Worm (Caenorhabditis elegans) whole organism, late embryonic: ENCODE results near the gene R13H4.7.

Experiments
- F13H6.1 ChIP-seq: sonication (generic microtip); optimal IDR thresholded peaks from 2 replicates; lab custom pipeline; 2016; ENCODE audit warnings: missing genetic modification characterization, missing compliant biosample characterization
- ama-1 ChIP-seq: fragments of 150-350 bp; optimal IDR thresholded peaks from 2 replicates; lab custom pipeline; 2014
- elt-2 ChIP-seq: sonication (generic microtip); optimal IDR thresholded peaks from 2 replicates; lab custom pipeline; 2016; ENCODE audit warnings: missing genetic modification reagents, missing genetic modification characterization, missing compliant biosample characterization
- fkh-10 ChIP-seq: fragments of 150-350 bp; optimal IDR thresholded peaks from 2 replicates; lab custom pipeline; 2014; ENCODE audit warnings: missing biosample characterization, missing genetic modification reagents, missing genetic modification characterization
- hlh-30 ChIP-seq: sonication (generic microtip); optimal IDR thresholded peaks from 2 replicates; lab custom pipeline; 2017; ENCODE audit warnings: antibody characterized with exemption, missing genetic modification characterization, missing compliant biosample characterization; ENCODE audit not compliant: insufficient read depth
- nfya-1 ChIP-seq: sonication (generic microtip); optimal IDR thresholded peaks from 2 replicates; lab custom pipeline; 2017; ENCODE audit warnings: missing genetic modification characterization, mild to moderate bottlenecking, missing compliant biosample characterization, antibody characterized with exemption, moderate library complexity
- pqm-1 ChIP-seq: sonication (generic microtip); optimal IDR thresholded peaks from 2 replicates; lab custom pipeline; 2016; ENCODE audit warnings: missing genetic modification characterization, missing compliant biosample characterization
- sdc-2 ChIP-seq: sonication (generic microtip); optimal IDR thresholded peaks from 2 replicates; lab custom pipeline; 2016; ENCODE audit warnings: missing genotype, missing genetic modification characterization, missing compliant biosample characterization
- tbx-7 ChIP-seq: sonication (generic microtip); optimal IDR thresholded peaks from 2 replicates; lab custom pipeline; 2016; ENCODE audit warnings: missing genotype, missing genetic modification characterization, missing compliant biosample characterization
- unc-3 ChIP-seq, 2 experiments: fragments of 200-800 bp in 1 of 2; sonication (Bioruptor generic) in 1 of 2; sonication (generic microtip) in 1 of 2; conservative IDR thresholded peaks in 1 of 2; optimal IDR thresholded peaks in 1 of 2; 2 replicates each; pipeline versions ENCODE4 v1.3.6 to Lab custom; 2016 to 2022; ENCODE audit warnings: missing compliant biosample characterization in 2 of 2, missing genetic modification characterization in 2 of 2, missing genetic modification reagents in 1 of 2

DNA sequence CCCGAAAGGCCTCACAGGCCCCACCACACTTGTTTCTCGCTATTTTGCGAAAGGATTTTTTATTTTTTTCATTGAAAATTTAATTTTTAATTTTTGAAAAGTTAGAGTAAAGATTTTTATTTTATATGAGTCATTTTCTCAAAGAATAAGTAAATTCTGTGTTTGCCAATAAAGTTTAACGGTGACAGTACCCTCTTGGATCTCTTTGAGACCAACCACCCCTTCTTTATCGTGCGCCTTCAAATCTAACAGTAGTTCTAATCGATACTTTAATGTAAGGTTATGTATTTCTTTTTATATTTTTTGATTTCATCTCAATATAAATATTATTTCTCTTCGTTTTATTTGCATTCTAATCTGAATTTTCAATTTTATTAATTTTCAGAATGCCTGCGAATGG, 22.6 kb downstream of the R13H4.7 start, which contains the start of gene hmp-1:
- TF ChIP-seq F13H6.1 (tag; lab: Kevin White, UChicago) (no peak), hlh-30 (no peak), tbx-7 (no peak), nfya-1 (tag; lab: Kevin White, UChicago) (no peak), pqm-1 (tag; lab: Kevin White, UChicago) (no peak), ama-1 (lab: Kevin White, UChicago) (no peak), elt-2 (tag; lab: Kevin White, UChicago) (no peak), unc-3 (GFP tag; conservative IDR thresholded peaks at IDR 0.05; lab: Robert Waterston, UW) (no peak), unc-3 (tag; optimal IDR thresholded peaks at IDR 0.05; lab: Kevin White, UChicago) (no peak), fkh-10 (GFP tag; lab: Kevin White, UChicago) (no peak), sdc-2 (tag; lab: Kevin White, UChicago) (no peak)
